Fruit fly (Drosophila melanogaster) whole organism, prepupa: ENCODE results near the gene CG13920.

Source experiments
- CG11294 ChIP-seq: fragments of 200-800 bp; sonication (Bioruptor generic); IDR thresholded peaks from 2 replicates; pipeline ENCODE4 v1.3.6; 2022; ENCODE audit warnings: missing biosample characterization, missing genetic modification characterization
- CG32006 ChIP-seq: fragments of 200-800 bp; sonication (Bioruptor generic); optimal IDR thresholded peaks from 3 replicates; lab custom pipeline; 2017; ENCODE audit warnings: missing biosample characterization, mild to moderate bottlenecking, missing genetic modification characterization
- CG3919 ChIP-seq: fragments of 200-800 bp; sonication (Bioruptor generic); optimal IDR thresholded peaks from 3 replicates; lab custom pipeline; 2016; ENCODE audit warnings: missing biosample characterization, missing genetic modification characterization
- CG6808 ChIP-seq: fragments of 200-800 bp; sonication (Bioruptor generic); optimal IDR thresholded peaks from 3 replicates; lab custom pipeline; 2017; ENCODE audit warnings: missing biosample characterization, missing genetic modification characterization, mild to moderate bottlenecking, moderate library complexity, missing genetic modification reagents
- CG8319 ChIP-seq: fragments of 200-800 bp; sonication (Bioruptor generic); optimal IDR thresholded peaks from 3 replicates; lab custom pipeline; 2016; ENCODE audit warnings: missing biosample characterization, missing genetic modification characterization
- Eip78C ChIP-seq: fragments of 200-800 bp; sonication (Bioruptor generic); peaks from one replicate; lab custom pipeline; 2016; ENCODE audit warnings: missing biosample characterization, missing genetic modification characterization
- Gug ChIP-seq: fragments of 200-800 bp; sonication (Bioruptor generic); IDR thresholded peaks from 2 replicates; pipeline ENCODE4 v1.3.6; 2022; ENCODE audit warnings: missing biosample characterization, missing genetic modification characterization
- Hr39 ChIP-seq: fragments of 200-800 bp; sonication (Bioruptor generic); optimal IDR thresholded peaks from 2 replicates; lab custom pipeline; 2016; ENCODE audit warnings: missing biosample characterization, missing genetic modification characterization
- Hr4 ChIP-seq: fragments of 200-800 bp; sonication (Bioruptor generic); optimal IDR thresholded peaks from 3 replicates; lab custom pipeline; 2016; ENCODE audit warnings: missing biosample characterization, missing genetic modification characterization
- dsx ChIP-seq: fragments of 200-800 bp; optimal IDR thresholded peaks from 3 replicates; lab custom pipeline; 2019; ENCODE audit warnings: missing biosample characterization, mild to moderate bottlenecking, missing genetic modification characterization, moderate library complexity; ENCODE audit not compliant: poor library complexity, severe bottlenecking
- net ChIP-seq: fragments of 200-800 bp; sonication (Bioruptor generic); optimal IDR thresholded peaks from 3 replicates; lab custom pipeline; 2016; ENCODE audit warnings: missing biosample characterization, missing genetic modification characterization
- pdm3 ChIP-seq: fragments of 200-800 bp; sonication (Bioruptor generic); optimal IDR thresholded peaks from 3 replicates; lab custom pipeline; 2016; ENCODE audit warnings: missing biosample characterization, missing genetic modification characterization

DNA sequence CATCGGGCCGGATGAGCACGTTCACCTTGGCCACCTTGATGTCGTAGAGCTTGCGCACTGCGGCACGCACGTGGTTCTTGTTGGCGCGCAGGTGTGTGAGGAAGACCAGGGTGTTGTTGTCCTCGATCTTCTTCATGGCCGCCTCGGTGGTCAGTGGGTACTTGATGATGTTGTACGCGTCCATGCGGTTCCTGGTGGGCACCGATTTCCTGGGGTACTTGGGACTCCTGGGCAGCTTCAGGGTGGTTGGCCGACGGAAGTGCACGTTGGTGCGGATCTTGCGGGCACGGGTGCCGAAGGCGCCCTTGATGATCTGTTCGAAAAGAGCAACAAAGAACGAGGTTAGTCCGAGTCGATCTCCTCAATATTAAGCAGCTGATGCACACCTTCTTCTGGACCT is 18.7 kb downstream of the CG13920 start:
- no peak for TF ChIP-seq CG3919 (GFP tag; lab: Kevin White, UChicago)
- TF ChIP-seq Hr39 (GFP tag; lab: Kevin White, UChicago) = no peak
- TF ChIP-seq Hr4 (GFP tag; lab: Kevin White, UChicago) = no peak
- TF ChIP-seq CG6808 (GFP tag; lab: Kevin White, UChicago) = no peak
- TF ChIP-seq CG32006 = no peak
- TF ChIP-seq Eip78C = no peak
- no peak for TF ChIP-seq net (GFP tag; lab: Kevin White, UChicago)
- no peak for TF ChIP-seq CG11294 (GFP tag; lab: Robert Waterston, UW)
- TF ChIP-seq pdm3 = no peak
- no peak for TF ChIP-seq dsx
- TF ChIP-seq Gug (GFP tag; lab: Robert Waterston, UW) = no peak
- no peak for TF ChIP-seq CG8319 (GFP tag; lab: Kevin White, UChicago)
